Fruit fly (Drosophila melanogaster): ENCODE measurements around the gene CG4558.

CG4558 gene

dm6 chrX:6804485-6805295 is 44.9 kb upstream of the CG4558 start (continued):
- TF ChIP-seq nerfin-2 (GFP tag; IDR thresholded peaks at IDR 0.05; ENCODE audit: partially characterized antibody) (no peak), shn (GFP tag; optimal IDR thresholded peaks at IDR 0.05) (peak; percentile 36), CG4854 (GFP tag; optimal IDR thresholded peaks at IDR 0.05) (peak; percentile 57), CG15696 (tag; optimal IDR thresholded peaks at IDR 0.05) (peak; percentile 48), CG12769 (tag; optimal IDR thresholded peaks at IDR 0.05) (no peak), Mad (GFP tag; optimal IDR thresholded peaks at IDR 0.05) (peak; percentile 69), grn (GFP tag; optimal IDR thresholded peaks at IDR 0.05) (no peak), bab2 (GFP tag; optimal IDR thresholded peaks at IDR 0.05) (peak; percentile 73), bowl (GFP tag; IDR thresholded peaks at IDR 0.05) (peak; percentile 61; the same call in 1 of the 2 replicates), Eip74EF (GFP tag; optimal IDR thresholded peaks at IDR 0.05) (no peak), GATAe (GFP tag; conservative IDR thresholded peaks at IDR 0.05) (no peak), mirr (GFP tag; optimal IDR thresholded peaks at IDR 0.05) (no peak), vnd (GFP tag; IDR thresholded peaks at IDR 0.05; ENCODE audit: partially characterized antibody) (no peak), Chrac-16 (GFP tag; optimal IDR thresholded peaks at IDR 0.05) (peak; percentile 77), CG13123 (GFP tag; optimal IDR thresholded peaks at IDR 0.05) (peak; percentile 38), NK7.1 (GFP tag; optimal IDR thresholded peaks at IDR 0.05) (peak; percentile 40), CG4730 (GFP tag; IDR thresholded peaks at IDR 0.05) (peak; percentile 85), lbe (GFP tag; optimal IDR thresholded peaks at IDR 0.05) (peak; percentile 95), lmd (GFP tag; IDR thresholded peaks at IDR 0.05) (peak; percentile 81), exex (tag; optimal IDR thresholded peaks at IDR 0.05) (peak; percentile 23), B-H2 (GFP tag; optimal IDR thresholded peaks at IDR 0.05) (peak; percentile 37), CG7963 (GFP tag; IDR thresholded peaks at IDR 0.05; ENCODE audit: partially characterized antibody) (no peak), CG8944 (GFP tag; optimal IDR thresholded peaks at IDR 0.05) (peak; percentile 43), Sox102F (GFP tag; optimal IDR thresholded peaks at IDR 0.05) (no peak), Abd-B (GFP tag; optimal IDR thresholded peaks at IDR 0.05) (peak; percentile 60), CG11695 (GFP tag; IDR thresholded peaks at IDR 0.05) (peak; percentile 79), Tbp (GFP tag; optimal IDR thresholded peaks at IDR 0.05) (no peak), org-1 (GFP tag; optimal IDR thresholded peaks at IDR 0.05) (peak; percentile 60), CG9609 (GFP tag; optimal IDR thresholded peaks at IDR 0.05) (peak; percentile 51), CG16779 (GFP tag; IDR thresholded peaks at IDR 0.05) (peak; percentile 27; the same call in 1 of the 2 replicates), ap (GFP tag; IDR thresholded peaks at IDR 0.05) (peak; percentile 78), Lhr (GFP tag; optimal IDR thresholded peaks at IDR 0.05) (peak; percentile 47), rib (GFP tag; IDR thresholded peaks at IDR 0.05) (peak; percentile 78), vvl (GFP tag; IDR thresholded peaks at IDR 0.05) (peak; percentile 95), Fer1 (GFP tag; optimal IDR thresholded peaks at IDR 0.05) (peak; percentile 65), Hmx (GFP tag; optimal IDR thresholded peaks at IDR 0.05) (no peak), CG12942 (GFP tag; optimal IDR thresholded peaks at IDR 0.05) (peak; percentile 54), CG32532 (GFP tag; IDR thresholded peaks at IDR 0.05) (peak; percentile 88), pzg (GFP tag; optimal IDR thresholded peaks at IDR 0.05) (no peak), onecut (GFP tag; IDR thresholded peaks at IDR 0.05) (peak; percentile 62), CG1024 (GFP tag; IDR thresholded peaks at IDR 0.05) (peak; percentile 83), phol (tag; optimal IDR thresholded peaks at IDR 0.05) (peak; percentile 65), zf30C (GFP tag; optimal IDR thresholded peaks at IDR 0.05) (no peak), ro (GFP tag; IDR thresholded peaks at IDR 0.05) (peak; percentile 50; the same call in 1 of the 2 replicates), H2.0 (GFP tag; IDR thresholded peaks at IDR 0.05) (peak; percentile 87), tio (GFP tag; optimal IDR thresholded peaks at IDR 0.05) (peak; percentile 79), yki (optimal IDR thresholded peaks at IDR 0.05) (peak; percentile 34), Ptx1 (GFP tag; IDR thresholded peaks at IDR 0.05) (peak; percentile 90), cato (GFP tag; optimal IDR thresholded peaks at IDR 0.05; ENCODE audit: borderline replicate concordance) (peak; percentile 30), Elba2 (GFP tag; optimal IDR thresholded peaks at IDR 0.05) (peak; percentile 12)

All from whole organism, embryonic.